Fruit fly (Drosophila melanogaster) whole organism, wandering third instar larva: ENCODE results near the gene Pex19.

Source experiments
- Abd-B ChIP-seq: fragments of >200 bp; optimal IDR thresholded peaks from 2 replicates; lab custom pipeline; 2017; ENCODE audit warnings: missing biosample characterization, missing genetic modification characterization
- CG9705 ChIP-seq: fragments of 200-800 bp; sonication (Bioruptor generic); optimal IDR thresholded peaks from 2 replicates; lab custom pipeline; 2018; ENCODE audit warnings: missing biosample characterization, mild to moderate bottlenecking, missing genetic modification characterization
- CrebA ChIP-seq: fragments of 200-800 bp; sonication (Bioruptor generic); optimal IDR thresholded peaks from 2 replicates; lab custom pipeline; 2016; ENCODE audit warnings: missing biosample characterization, mild to moderate bottlenecking, missing genetic modification characterization, borderline replicate concordance
- Dfd ChIP-seq: fragments of >200 bp; optimal IDR thresholded peaks from 2 replicates; lab custom pipeline; 2017; ENCODE audit warnings: missing biosample characterization, missing genetic modification characterization
- GATAd ChIP-seq: sonication (Bioruptor generic); optimal IDR thresholded peaks from 2 replicates; lab custom pipeline; 2016; ENCODE audit warnings: missing biosample characterization, missing genetic modification characterization
- HLH106 ChIP-seq: fragments of 200-800 bp; optimal IDR thresholded peaks from 3 replicates; lab custom pipeline; 2019; ENCODE audit warnings: missing biosample characterization, mild to moderate bottlenecking, missing genetic modification characterization, moderate library complexity
- Hnf4 ChIP-seq: fragments of 200-800 bp; sonication (Bioruptor generic); optimal IDR thresholded peaks from 2 replicates; lab custom pipeline; 2016; ENCODE audit warnings: missing biosample characterization, mild to moderate bottlenecking, missing genetic modification characterization
- Hr78 ChIP-seq: fragments of >200 bp; optimal IDR thresholded peaks from 2 replicates; lab custom pipeline; 2017; ENCODE audit warnings: missing biosample characterization, missing genetic modification characterization
- Hr83 ChIP-seq: fragments of 200-300 bp; sonication (Bioruptor generic); optimal IDR thresholded peaks from 2 replicates; lab custom pipeline; 2016; ENCODE audit warnings: missing biosample characterization, mild to moderate bottlenecking, missing genetic modification characterization, moderate library complexity; ENCODE audit not compliant: poor library complexity, severe bottlenecking
- Jra ChIP-seq: sonication (Bioruptor generic); optimal IDR thresholded peaks from 2 replicates; lab custom pipeline; 2016; ENCODE audit warnings: missing biosample characterization, missing genetic modification characterization
- Mio ChIP-seq: sonication (Bioruptor generic); optimal IDR thresholded peaks from 2 replicates; lab custom pipeline; 2016; ENCODE audit warnings: missing biosample characterization, missing genetic modification characterization
- Myc ChIP-seq: fragments of >200 bp; optimal IDR thresholded peaks from 2 replicates; lab custom pipeline; 2017
- N ChIP-seq: fragments of >200 bp; optimal IDR thresholded peaks from 2 replicates; lab custom pipeline; 2018; ENCODE audit warnings: missing biosample characterization, missing external identifiers, missing genetic modification characterization
- OdsH ChIP-seq: fragments of 200-800 bp; sonication (Bioruptor generic); optimal IDR thresholded peaks from 2 replicates; lab custom pipeline; 2016; ENCODE audit warnings: missing biosample characterization, mild to moderate bottlenecking, missing genetic modification characterization
- Rel ChIP-seq, 2 experiments: fragments of 200-800 bp; sonication (Bioruptor generic) in 1 of 2; optimal IDR thresholded peaks; 2 replicates in 1 of 2; 3 replicates in 1 of 2; lab custom pipeline; 2016 to 2019; ENCODE audit warnings: mild to moderate bottlenecking in 2 of 2, missing biosample characterization in 2 of 2, missing genetic modification characterization in 2 of 2, moderate library complexity in 1 of 2
- Sp1 ChIP-seq: fragments of 200-800 bp; sonication (Bioruptor generic); optimal IDR thresholded peaks from 3 replicates; lab custom pipeline; 2019; ENCODE audit warnings: missing biosample characterization, mild to moderate bottlenecking, missing genetic modification characterization, moderate library complexity
- Vsx2 ChIP-seq: fragments of 200-300, 225-300 bp; sonication (Bioruptor generic); optimal IDR thresholded peaks from 2 replicates; lab custom pipeline; 2018; ENCODE audit warnings: missing biosample characterization, missing genetic modification characterization; ENCODE audit not compliant: partially characterized antibody
- br ChIP-seq: fragments of 200-800 bp; sonication (Bioruptor generic); optimal IDR thresholded peaks from 2 replicates; lab custom pipeline; 2016; ENCODE audit warnings: missing biosample characterization, missing genetic modification characterization
- brk ChIP-seq: fragments of 200-800 bp; sonication (Bioruptor generic); optimal IDR thresholded peaks from 2 replicates; lab custom pipeline; 2016; ENCODE audit warnings: missing biosample characterization, mild to moderate bottlenecking, missing genetic modification characterization
- dl ChIP-seq, 2 experiments: fragments of 175-275, 200-275 bp in 1 of 2; fragments of 200-275 bp in 1 of 2; sonication (Bioruptor generic); optimal IDR thresholded peaks; lab custom pipeline; 2018; ENCODE audit warnings: mild to moderate bottlenecking in 2 of 2, missing biosample characterization in 2 of 2, missing genetic modification characterization in 2 of 2, moderate library complexity in 2 of 2; ENCODE audit not compliant: partially characterized antibody in 2 of 2, insufficient read depth in 1 of 2
- dmrt93B ChIP-seq: fragments of 200-800 bp; sonication (Bioruptor generic); optimal IDR thresholded peaks from 2 replicates; lab custom pipeline; 2018; ENCODE audit warnings: missing biosample characterization, mild to moderate bottlenecking, missing genetic modification characterization
- dsf ChIP-seq: sonication (Bioruptor generic); optimal IDR thresholded peaks from 2 replicates; lab custom pipeline; 2016; ENCODE audit warnings: missing biosample characterization, missing genetic modification characterization, borderline replicate concordance
- ey ChIP-seq: fragments of 200-800 bp; sonication (Bioruptor generic); optimal IDR thresholded peaks from 2 replicates; lab custom pipeline; 2016; ENCODE audit warnings: missing biosample characterization, missing genetic modification characterization
- foxo ChIP-seq, 2 experiments: fragments of 200-800 bp; sonication (Bioruptor generic); optimal IDR thresholded peaks; 2 replicates in 1 of 2; 3 replicates in 1 of 2; lab custom pipeline; 2016 to 2017; ENCODE audit warnings: missing biosample characterization in 2 of 2, missing genetic modification characterization in 2 of 2
- fru ChIP-seq: fragments of 200-800 bp; sonication (Bioruptor generic); optimal IDR thresholded peaks from 3 replicates; lab custom pipeline; 2016; ENCODE audit warnings: missing biosample characterization, mild to moderate bottlenecking, missing genetic modification characterization
- h ChIP-seq: fragments of 200-800 bp; sonication (Bioruptor generic); optimal IDR thresholded peaks from 3 replicates; lab custom pipeline; 2016; ENCODE audit warnings: missing biosample characterization, mild to moderate bottlenecking, missing genetic modification characterization
- jim ChIP-seq: fragments of 175-275, 200-325 bp; sonication (Bioruptor generic); optimal IDR thresholded peaks from 2 replicates; lab custom pipeline; 2016; ENCODE audit warnings: missing biosample characterization, mild to moderate bottlenecking, missing genetic modification characterization
- lola ChIP-seq: fragments of >200 bp; optimal IDR thresholded peaks from 2 replicates; lab custom pipeline; 2017; ENCODE audit warnings: missing biosample characterization, missing genetic modification characterization
- pan ChIP-seq: fragments of >200 bp; optimal IDR thresholded peaks from 2 replicates; lab custom pipeline; 2017
- psq ChIP-seq: fragments of 200-800 bp; sonication (Bioruptor generic); optimal IDR thresholded peaks from 3 replicates; lab custom pipeline; 2017; ENCODE audit warnings: missing biosample characterization, mild to moderate bottlenecking, missing genetic modification characterization, moderate library complexity
- rgr ChIP-seq: fragments of 200-800 bp; sonication (Bioruptor generic); optimal IDR thresholded peaks from 3 replicates; lab custom pipeline; 2016; ENCODE audit warnings: missing biosample characterization, mild to moderate bottlenecking, missing genetic modification characterization
- sage ChIP-seq: fragments of 200-800 bp; sonication (Bioruptor generic); optimal IDR thresholded peaks from 2 replicates; lab custom pipeline; 2016; ENCODE audit warnings: missing biosample characterization, mild to moderate bottlenecking, missing genetic modification characterization
- sv ChIP-seq: fragments of 200-800 bp; sonication (Bioruptor generic); optimal IDR thresholded peaks from 3 replicates; lab custom pipeline; 2016; ENCODE audit warnings: missing biosample characterization, missing genetic modification characterization
- tai ChIP-seq: sonication (Bioruptor generic); optimal IDR thresholded peaks from 2 replicates; lab custom pipeline; 2016; ENCODE audit warnings: missing biosample characterization, missing genetic modification characterization
- woc ChIP-seq: sonication (Bioruptor generic); optimal IDR thresholded peaks from 2 replicates; lab custom pipeline; 2016; ENCODE audit warnings: missing biosample characterization, mild to moderate bottlenecking, missing genetic modification characterization

Gene Pex19

DNA sequence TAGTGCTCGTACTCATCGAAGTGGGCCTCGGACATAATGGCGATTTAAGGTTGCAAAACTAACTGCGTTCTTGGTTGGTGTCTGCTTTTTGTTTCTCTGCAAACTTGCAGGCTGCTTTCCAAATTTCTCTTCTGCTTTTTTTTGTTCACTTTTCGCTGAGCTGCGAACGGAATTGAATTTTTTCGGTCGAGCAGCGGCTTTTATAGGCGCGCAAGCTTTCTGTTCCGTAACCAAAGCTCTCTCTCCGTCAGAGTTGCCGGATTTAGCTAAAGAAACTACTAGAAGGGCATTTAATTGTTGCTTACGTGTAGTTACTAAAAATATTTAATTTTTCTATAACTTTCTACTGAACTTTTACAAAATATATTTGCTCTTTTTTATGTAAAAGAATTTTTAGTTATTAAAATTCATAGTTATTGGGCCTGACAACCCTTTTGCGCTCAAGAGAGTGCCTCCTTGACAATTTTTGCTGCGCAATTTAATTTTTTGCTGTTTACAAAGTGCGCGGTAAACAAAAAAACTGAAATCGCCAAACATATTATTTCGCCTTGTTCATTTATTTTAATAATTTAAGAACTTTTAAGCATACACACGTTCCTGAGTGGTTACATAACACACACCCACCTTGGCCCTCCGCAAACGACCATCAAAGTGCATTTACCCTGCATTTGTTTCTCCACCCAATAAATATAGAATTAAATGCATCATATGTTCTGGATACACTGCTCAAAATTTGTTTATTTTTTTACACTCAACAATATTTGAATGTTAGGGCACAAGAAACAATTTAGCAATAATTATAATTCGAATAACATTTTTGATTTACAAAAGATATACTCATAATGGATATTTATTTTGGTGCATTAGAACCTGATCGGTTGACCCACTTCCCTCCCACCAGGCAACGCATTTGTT lies 45.4 kb upstream of the Pex19 start, which contains the start of gene CG6770:
Gene CG6770, minus strand, starts transcription at position 178 of the 915 bp plus-strand sequence.
- TF ChIP-seq Hnf4 (GFP tag; lab: Kevin White, UChicago) (peak; percentile 71), sage (GFP tag; lab: Kevin White, UChicago) (peak; percentile 89), tai (GFP tag; lab: Kevin White, UChicago) (peak; percentile 76), Rel (GFP tag; optimal IDR thresholded peaks at IDR 0.05; lab: Kevin White, UChicago) (peak; percentile 70), Rel (tag; optimal IDR thresholded peaks at IDR 0.05; lab: Kevin White, UChicago) (peak; percentile 84), woc (GFP tag; lab: Kevin White, UChicago) (peak; percentile 77), Mio (GFP tag; lab: Kevin White, UChicago) (peak; percentile 31), brk (GFP tag; lab: Kevin White, UChicago) (peak; percentile 79), jim (GFP tag; lab: Kevin White, UChicago) (peak; percentile 76), fru (GFP tag; lab: Kevin White, UChicago) (peak; percentile 81), lola (GFP tag; lab: Kevin White, UChicago) (no peak), Hr83 (GFP tag; lab: Kevin White, UChicago) (peak; percentile 42), Hr78 (GFP tag; lab: Kevin White, UChicago) (no peak), Jra (peak; percentile 66), psq (GFP tag; lab: Kevin White, UChicago) (peak; percentile 61), h (GFP tag; lab: Kevin White, UChicago) (peak; percentile 91), GATAd (no peak), sv (GFP tag; lab: Kevin White, UChicago) (peak; percentile 45), Sp1 (peak; percentile 95), dmrt93B (GFP tag; lab: Kevin White, UChicago) (peak; percentile 71), Dfd (GFP tag; lab: Kevin White, UChicago) (no peak), dsf (GFP tag; lab: Kevin White, UChicago) (peak; percentile 54), Abd-B (GFP tag; lab: Kevin White, UChicago) (no peak), pan (lab: Kevin White, UChicago) (no peak), dl (GFP tag; optimal IDR thresholded peaks at IDR 0.05; lab: Kevin White, UChicago; ENCODE audit: insufficient read depth in 1 of 2, partially characterized antibody in 2 of 2) (no peak), br (GFP tag; lab: Kevin White, UChicago) (peak; percentile 87), OdsH (GFP tag; lab: Kevin White, UChicago) (peak; percentile 85), CG9705 (GFP tag; lab: Kevin White, UChicago) (peak; percentile 81), Vsx2 (GFP tag; lab: Kevin White, UChicago) (peak; percentile 24), CrebA (GFP tag; lab: Kevin White, UChicago) (peak; percentile 90), rgr (GFP tag; lab: Kevin White, UChicago) (peak; percentile 90), N (GFP tag; lab: Kevin White, UChicago) (no peak), foxo (GFP tag; optimal IDR thresholded peaks at IDR 0.05; lab: Kevin White, UChicago) (peak; percentile 73 to 89), ey (GFP tag; lab: Kevin White, UChicago) (peak; percentile 82), HLH106 (tag; lab: Kevin White, UChicago) (peak; percentile 93)

DNA sequence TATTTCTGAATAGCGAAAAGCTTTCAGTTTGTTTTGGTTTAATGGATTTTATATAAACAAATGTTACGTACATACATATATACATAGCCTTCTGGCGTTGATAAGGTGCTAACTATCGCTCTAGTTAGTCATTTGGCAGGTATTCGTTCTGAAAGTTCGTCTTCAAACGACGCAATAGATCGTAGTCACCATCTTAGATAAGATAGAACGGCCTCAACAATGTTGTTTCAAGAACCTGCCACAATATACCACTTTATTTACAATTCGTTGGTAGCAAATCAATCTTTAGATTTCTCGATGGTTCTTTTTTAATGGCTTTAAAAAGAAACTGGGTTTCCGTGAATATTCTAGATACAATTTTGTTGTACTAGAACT lies 44.8 kb upstream of the Pex19 start:
- no peak for TF ChIP-seq Hr83 (GFP tag; lab: Kevin White, UChicago)
- TF ChIP-seq Myc (lab: Kevin White, UChicago) = no peak
- TF ChIP-seq h (GFP tag; lab: Kevin White, UChicago) = no peak
- TF ChIP-seq pan (lab: Kevin White, UChicago) = no peak
- no peak for TF ChIP-seq psq (GFP tag; lab: Kevin White, UChicago)
- TF ChIP-seq CrebA (GFP tag; lab: Kevin White, UChicago) = no peak
- no peak for TF ChIP-seq Vsx2 (GFP tag; lab: Kevin White, UChicago)
- no peak for TF ChIP-seq OdsH (GFP tag; lab: Kevin White, UChicago)
